Fruit fly (Drosophila melanogaster): ENCODE measurements around the gene CG32986.
A peak's percentile ranks its signal among the peaks of the same experiment; 100 is the strongest.

Gene CG32986

DNA sequence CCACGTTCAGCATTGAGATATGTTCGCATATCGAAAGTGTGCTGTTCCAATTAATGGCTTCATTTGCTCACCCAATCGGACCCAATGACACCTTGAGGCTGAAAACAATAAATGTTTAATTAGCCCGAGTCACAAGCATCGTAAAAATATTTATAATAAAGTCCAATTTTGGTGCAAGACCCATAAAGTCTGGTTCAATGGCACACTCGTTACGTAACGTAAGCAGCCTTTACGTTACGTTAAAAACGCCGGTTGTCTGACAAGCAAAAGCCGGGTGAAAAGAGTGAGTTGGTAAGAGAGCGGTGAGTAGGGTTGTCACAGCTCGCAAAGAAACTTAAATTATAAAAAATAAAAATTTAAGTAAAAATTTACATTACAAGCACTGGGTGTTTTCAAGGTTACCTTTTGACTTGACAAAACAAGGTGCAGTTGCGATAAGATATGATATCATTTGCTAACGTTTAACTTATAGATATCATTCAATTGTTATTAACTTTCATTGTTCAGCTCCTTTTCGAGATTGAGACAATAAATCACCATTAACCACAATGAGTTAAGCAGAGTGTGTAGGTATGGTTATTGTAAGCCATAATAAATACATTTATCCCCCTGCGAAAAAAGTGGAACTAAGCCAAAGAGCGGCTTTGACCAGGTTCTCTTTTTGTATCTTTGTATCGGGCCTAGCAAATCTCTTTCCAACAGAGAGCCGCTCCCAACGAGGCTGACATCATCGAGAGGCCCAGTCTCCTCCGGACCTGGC lies 35.6 kb downstream of the CG32986 start (continued):
- TF ChIP-seq CG13424 (tag; optimal IDR thresholded peaks at IDR 0.05) (peak; percentile 75), Ets97D (GFP tag; optimal IDR thresholded peaks at IDR 0.05) (no peak), Rfx (GFP tag; IDR thresholded peaks at IDR 0.05) (peak; percentile 65), BtbVII (GFP tag; optimal IDR thresholded peaks at IDR 0.05) (peak; percentile 43), salm (tag; optimal IDR thresholded peaks at IDR 0.05) (peak; percentile 12), pan (optimal IDR thresholded peaks at IDR 0.05) (no peak), pan (GFP tag; optimal IDR thresholded peaks at IDR 0.05 in 1 of 2, IDR thresholded peaks at IDR 0.05 in 1 of 2) (peak in 1 of 2 experiments; percentile 29), cato (GFP tag; optimal IDR thresholded peaks at IDR 0.05; ENCODE audit: borderline replicate concordance) (peak; percentile 6), CG3838 (GFP tag; optimal IDR thresholded peaks at IDR 0.05) (no peak), CG12769 (tag; optimal IDR thresholded peaks at IDR 0.05) (no peak), Mrtf (GFP tag; IDR thresholded peaks at IDR 0.05) (no peak), CG8281 (tag; optimal IDR thresholded peaks at IDR 0.05) (peak; percentile 21), Dref (GFP tag; IDR thresholded peaks at IDR 0.05) (no peak), CG10321 (GFP tag; IDR thresholded peaks at IDR 0.05) (no peak), Max (GFP tag; optimal IDR thresholded peaks at IDR 0.05) (peak; percentile 5), CG10267 (tag; optimal IDR thresholded peaks at IDR 0.05) (peak; percentile 29), tgo (GFP tag; IDR thresholded peaks at IDR 0.05) (peak; percentile 32; the same call in 2 of the 3 replicates), lilli (GFP tag; optimal IDR thresholded peaks at IDR 0.05) (peak; percentile 38), CG9437 (GFP tag; optimal IDR thresholded peaks at IDR 0.05) (peak; percentile 97), CG32532 (GFP tag; IDR thresholded peaks at IDR 0.05) (peak; percentile 27; the same call in 1 of the 2 replicates), CG6175 (GFP tag; IDR thresholded peaks at IDR 0.05) (no peak), CG8388 (GFP tag; optimal IDR thresholded peaks at IDR 0.05) (no peak), Vsx1 (GFP tag; optimal IDR thresholded peaks at IDR 0.05) (no peak), odd (GFP tag; optimal IDR thresholded peaks at IDR 0.05) (peak; percentile 43), CG7839 (tag; optimal IDR thresholded peaks at IDR 0.05) (peak; percentile 70), CG6854 (GFP tag; optimal IDR thresholded peaks at IDR 0.05) (peak; percentile 4), chif (GFP tag; optimal IDR thresholded peaks at IDR 0.05) (peak in 1 of 2 experiments; percentile 8), CG2199 (GFP tag; IDR thresholded peaks at IDR 0.05) (no peak), CG11504 (tag; optimal IDR thresholded peaks at IDR 0.05) (peak; percentile 70), CG4328 (GFP tag; optimal IDR thresholded peaks at IDR 0.05) (peak; percentile 39), Dad (GFP tag; optimal IDR thresholded peaks at IDR 0.05) (no peak), Atf-2 (GFP tag; optimal IDR thresholded peaks at IDR 0.05) (no peak), twi (tag; optimal IDR thresholded peaks at IDR 0.05) (no peak), CG34376 (GFP tag; optimal IDR thresholded peaks at IDR 0.05) (no peak), crol (GFP tag; IDR thresholded peaks at IDR 0.05) (no peak), Drgx (GFP tag; IDR thresholded peaks at IDR 0.05) (peak; percentile 60; the same call in 1 of the 2 replicates), CG18764 (GFP tag; optimal IDR thresholded peaks at IDR 0.05) (no peak), ato (GFP tag; IDR thresholded peaks at IDR 0.05; ENCODE audit: partially characterized antibody) (no peak), dysf (GFP tag; IDR thresholded peaks at IDR 0.05) (peak; percentile 60; the same call in 2 of the 3 replicates), gt (GFP tag; IDR thresholded peaks at IDR 0.05) (no peak), CG3281 (GFP tag; optimal IDR thresholded peaks at IDR 0.05) (peak; percentile 74), CG2875 (GFP tag; optimal IDR thresholded peaks at IDR 0.05) (no peak), CoRest (tag; optimal IDR thresholded peaks at IDR 0.05) (peak; percentile 65), Gug (GFP tag; IDR thresholded peaks at IDR 0.05) (no peak), bsh (GFP tag; optimal IDR thresholded peaks at IDR 0.05) (peak; percentile 42 to 66), MTF-1 (GFP tag; optimal IDR thresholded peaks at IDR 0.05; ENCODE audit: borderline replicate concordance) (no peak), CG8089 (GFP tag; optimal IDR thresholded peaks at IDR 0.05) (no peak), bab2 (GFP tag; optimal IDR thresholded peaks at IDR 0.05) (no peak), Dek (tag; optimal IDR thresholded peaks at IDR 0.05) (peak; percentile 49)

All from whole organism, embryonic.